Fruit fly (Drosophila melanogaster) whole organism, embryonic: ENCODE measurements around the gene msps.
A peak's percentile ranks its signal among the peaks of the same experiment; 100 is the strongest.

ENCODE experiments used
- Antp ChIP-seq: fragments of 200-800 bp; sonication (Bioruptor generic); optimal IDR thresholded peaks from 3 replicates; lab custom pipeline; 2016; ENCODE audit warnings: missing biosample characterization, missing genetic modification characterization
- BEAF-32 ChIP-seq: fragments of 200-800 bp; sonication (Bioruptor generic); optimal IDR thresholded peaks from 3 replicates; lab custom pipeline; 2017; ENCODE audit warnings: missing biosample characterization, missing genetic modification characterization, mild to moderate bottlenecking, moderate library complexity, missing genetic modification reagents
- Bgb ChIP-seq: fragments of 200-800 bp; sonication (Bioruptor generic); IDR thresholded peaks from 2 replicates; pipeline ENCODE4 v1.3.6; 2022; ENCODE audit warnings: missing biosample characterization, missing genetic modification characterization; ENCODE audit not compliant: partially characterized antibody
- CG10147 ChIP-seq: fragments of 200-800 bp; sonication (Bioruptor generic); optimal IDR thresholded peaks from 2 replicates; lab custom pipeline; 2019; ENCODE audit warnings: missing biosample characterization, mild to moderate bottlenecking, missing genetic modification characterization, moderate library complexity
- CG10274 ChIP-seq: fragments of 200-800 bp; sonication (Bioruptor generic); optimal IDR thresholded peaks from 3 replicates; lab custom pipeline; 2017; ENCODE audit warnings: missing biosample characterization, mild to moderate bottlenecking, missing genetic modification characterization
- CG10366 ChIP-seq: fragments of 200-800 bp; sonication (Bioruptor generic); IDR thresholded peaks from 2 replicates; pipeline ENCODE4 v1.3.6; 2022; ENCODE audit warnings: missing biosample characterization, missing genetic modification characterization
- CG13894 ChIP-seq: fragments of 200-800 bp; sonication (Bioruptor generic); optimal IDR thresholded peaks from 3 replicates; lab custom pipeline; 2018; ENCODE audit warnings: missing biosample characterization, mild to moderate bottlenecking, missing genetic modification characterization, moderate library complexity
- CG14441 ChIP-seq: fragments of 200-800 bp; sonication (Bioruptor generic); IDR thresholded peaks from 2 replicates; pipeline ENCODE4 v1.3.6; 2022; ENCODE audit warnings: missing biosample characterization, missing genetic modification characterization
- CG16815 ChIP-seq: fragments of 200-800 bp; sonication (Bioruptor generic); optimal IDR thresholded peaks from 3 replicates; lab custom pipeline; 2017; ENCODE audit warnings: missing biosample characterization, mild to moderate bottlenecking, missing genetic modification characterization
- CG17385 ChIP-seq: fragments of 200-800 bp; sonication (Bioruptor generic); optimal IDR thresholded peaks from 3 replicates; lab custom pipeline; 2018; ENCODE audit warnings: missing biosample characterization, mild to moderate bottlenecking, missing genetic modification characterization
- CG2129 ChIP-seq: fragments of 200-800 bp; sonication (Bioruptor generic); IDR thresholded peaks from 2 replicates; pipeline ENCODE4 v1.3.6; 2022; ENCODE audit warnings: missing biosample characterization, missing genetic modification characterization; ENCODE audit not compliant: partially characterized antibody
- CG3065 ChIP-seq: fragments of 200-800 bp; sonication (Bioruptor generic); optimal IDR thresholded peaks from 2 replicates; lab custom pipeline; 2016; ENCODE audit warnings: missing biosample characterization, missing genetic modification characterization
- CG42726 ChIP-seq: fragments of 200-800 bp; sonication (Bioruptor generic); IDR thresholded peaks from 2 replicates; pipeline ENCODE4 v1.3.6; 2022; ENCODE audit warnings: missing biosample characterization, missing genetic modification characterization; ENCODE audit not compliant: partially characterized antibody
- CG4282 ChIP-seq: fragments of 200-800 bp; sonication (Bioruptor generic); optimal IDR thresholded peaks from 2 replicates; lab custom pipeline; 2016; ENCODE audit warnings: missing biosample characterization, missing genetic modification characterization
- CG4730 ChIP-seq: fragments of 200-800 bp; sonication (Bioruptor generic); IDR thresholded peaks from 2 replicates; pipeline ENCODE4 v1.3.6; 2022; ENCODE audit warnings: missing biosample characterization, missing genetic modification characterization
- CG6254 ChIP-seq: fragments of 200-800 bp; sonication (Bioruptor generic); optimal IDR thresholded peaks from 3 replicates; lab custom pipeline; 2017; ENCODE audit warnings: mild to moderate bottlenecking, missing biosample characterization, missing genetic modification reagents, missing genetic modification characterization
- CG6689 ChIP-seq: fragments of 200-800 bp; sonication (Bioruptor generic); IDR thresholded peaks from 2 replicates; pipeline ENCODE4 v1.3.6; 2022; ENCODE audit warnings: missing biosample characterization, missing genetic modification characterization
- CG7786 ChIP-seq: fragments of 200-800 bp; sonication (Bioruptor generic); optimal IDR thresholded peaks from 2 replicates; lab custom pipeline; 2016; ENCODE audit warnings: missing biosample characterization, missing genetic modification characterization
- CG8290 ChIP-seq, 3 experiments: fragments of 200-800 bp; sonication (Bioruptor generic); optimal IDR thresholded peaks; 2 replicates each; lab custom pipeline; 2016 to 2019; ENCODE audit warnings: missing biosample characterization in 3 of 3, missing genetic modification characterization in 3 of 3, mild to moderate bottlenecking in 2 of 3, moderate library complexity in 1 of 3
- CG9876 ChIP-seq: fragments of 200-800 bp; sonication (Bioruptor generic); optimal IDR thresholded peaks from 2 replicates; lab custom pipeline; 2016; ENCODE audit warnings: missing biosample characterization, missing genetic modification characterization
- CTCF ChIP-seq: fragments of 200-800 bp; sonication (Bioruptor generic); optimal IDR thresholded peaks from 2 replicates; lab custom pipeline; 2017; ENCODE audit warnings: missing biosample characterization, mild to moderate bottlenecking, missing genetic modification characterization, moderate library complexity
- Camta ChIP-seq: fragments of 200-800 bp; sonication (Bioruptor generic); optimal IDR thresholded peaks from 2 replicates; lab custom pipeline; 2016; ENCODE audit warnings: missing biosample characterization, missing genetic modification characterization
- Dll ChIP-seq: fragments of 200-800 bp; sonication (Bioruptor generic); IDR thresholded peaks from 4 replicates; pipeline ENCODE4 v1.3.6; 2022; ENCODE audit warnings: missing biosample characterization, missing genetic modification characterization; ENCODE audit not compliant: partially characterized antibody
- Doc2 ChIP-seq: fragments of 200-800 bp; sonication (Bioruptor generic); IDR thresholded peaks from 2 replicates; pipeline ENCODE4 v1.3.6; 2022; ENCODE audit warnings: missing biosample characterization, missing genetic modification characterization
- Doc3 ChIP-seq: fragments of 200-800 bp; sonication (Bioruptor generic); IDR thresholded peaks from 3 replicates; pipeline ENCODE4 v1.3.6; 2022; ENCODE audit warnings: missing biosample characterization, missing genetic modification characterization; ENCODE audit not compliant: partially characterized antibody
- E2f2 ChIP-seq: fragments of 200-800 bp; sonication (Bioruptor generic); IDR thresholded peaks from 2 replicates; pipeline ENCODE4 v1.3.6; 2022; ENCODE audit warnings: missing biosample characterization, missing genetic modification characterization
- ERR ChIP-seq: fragments of 200-800 bp; sonication (Bioruptor generic); optimal IDR thresholded peaks from 2 replicates; lab custom pipeline; 2016; ENCODE audit warnings: missing biosample characterization, missing genetic modification characterization
- Elba2 ChIP-seq: fragments of 200-800 bp; sonication (Bioruptor generic); optimal IDR thresholded peaks from 3 replicates; lab custom pipeline; 2016; ENCODE audit warnings: missing biosample characterization, missing genetic modification characterization
- H15 ChIP-seq: fragments of 200-800 bp; sonication (Bioruptor generic); IDR thresholded peaks from 3 replicates; pipeline ENCODE4 v1.3.6; 2022; ENCODE audit warnings: missing biosample characterization, missing genetic modification characterization
- HLH54F ChIP-seq: fragments of 200-800 bp; sonication (Bioruptor generic); optimal IDR thresholded peaks from 3 replicates; lab custom pipeline; 2016; ENCODE audit warnings: missing biosample characterization, missing genetic modification characterization
- Hand ChIP-seq: fragments of 200-800 bp; sonication (Bioruptor generic); optimal IDR thresholded peaks from 2 replicates; lab custom pipeline; 2017; ENCODE audit warnings: mild to moderate bottlenecking, missing biosample characterization, missing genetic modification reagents, missing genetic modification characterization
- Hmr ChIP-seq: fragments of 200-800 bp; sonication (Bioruptor generic); optimal IDR thresholded peaks from 3 replicates; lab custom pipeline; 2017; ENCODE audit warnings: mild to moderate bottlenecking, missing biosample characterization, missing genetic modification reagents, missing genetic modification characterization
- Lhr ChIP-seq: fragments of 200-800 bp; sonication (Bioruptor generic); optimal IDR thresholded peaks from 3 replicates; lab custom pipeline; 2017; ENCODE audit warnings: mild to moderate bottlenecking, missing biosample characterization, missing genetic modification reagents, missing genetic modification characterization
- Myb ChIP-seq: fragments of 200-800 bp; sonication (Bioruptor generic); optimal IDR thresholded peaks from 2 replicates; lab custom pipeline; 2016; ENCODE audit warnings: missing biosample characterization, missing genetic modification characterization
- Nf-YA ChIP-seq: fragments of 200-800 bp; sonication (Bioruptor generic); IDR thresholded peaks from 2 replicates; pipeline ENCODE4 v1.3.6; 2022; ENCODE audit warnings: missing biosample characterization, missing genetic modification characterization
- Nf-YC ChIP-seq: fragments of 200-800 bp; optimal IDR thresholded peaks from 3 replicates; lab custom pipeline; 2019; ENCODE audit warnings: missing biosample characterization, mild to moderate bottlenecking, missing genetic modification characterization, moderate library complexity
- PHDP ChIP-seq: fragments of 200-800 bp; sonication (Bioruptor generic); optimal IDR thresholded peaks from 3 replicates; lab custom pipeline; 2018; ENCODE audit warnings: missing biosample characterization, mild to moderate bottlenecking, missing genetic modification characterization, moderate library complexity
- bcd ChIP-seq: fragments of 200-800 bp; sonication (Bioruptor generic); optimal IDR thresholded peaks from 2 replicates; lab custom pipeline; 2017; ENCODE audit warnings: missing biosample characterization, mild to moderate bottlenecking, missing genetic modification characterization
- chinmo ChIP-seq: fragments of 200-800 bp; sonication (Bioruptor generic); IDR thresholded peaks from 4 replicates; pipeline ENCODE4 v1.3.6; 2022; ENCODE audit warnings: missing biosample characterization, missing genetic modification characterization; ENCODE audit not compliant: partially characterized antibody
- dmrt11E ChIP-seq: fragments of 200-800 bp; sonication (Bioruptor generic); optimal IDR thresholded peaks from 3 replicates; lab custom pipeline; 2018; ENCODE audit warnings: missing biosample characterization, mild to moderate bottlenecking, missing genetic modification characterization, moderate library complexity
- dpn ChIP-seq, 2 experiments: fragments of 200-800 bp; sonication (Bioruptor generic); optimal IDR thresholded peaks; 3 replicates each; lab custom pipeline; 2016; ENCODE audit warnings: missing biosample characterization in 2 of 2, missing genetic modification characterization in 2 of 2
- inv ChIP-seq: fragments of 200-800 bp; sonication (Bioruptor generic); IDR thresholded peaks from 2 replicates; pipeline ENCODE4 v1.3.6; 2022; ENCODE audit warnings: missing biosample characterization, missing genetic modification characterization; ENCODE audit not compliant: partially characterized antibody
- maf-S ChIP-seq: fragments of 200-800 bp; sonication (Bioruptor generic); optimal IDR thresholded peaks from 2 replicates; lab custom pipeline; 2016; ENCODE audit warnings: missing biosample characterization, missing genetic modification characterization
- nom ChIP-seq: fragments of 200-800 bp; sonication (Bioruptor generic); optimal IDR thresholded peaks from 2 replicates; lab custom pipeline; 2017; ENCODE audit warnings: missing biosample characterization, missing genetic modification characterization, mild to moderate bottlenecking, moderate library complexity, missing genetic modification reagents
- row ChIP-seq: fragments of 200-800 bp; sonication (Bioruptor generic); IDR thresholded peaks from 3 replicates; pipeline ENCODE4 v1.3.6; 2022; ENCODE audit warnings: missing biosample characterization, missing genetic modification characterization
- trem ChIP-seq: fragments of 200-800 bp; optimal IDR thresholded peaks from 3 replicates; lab custom pipeline; 2019; ENCODE audit warnings: missing biosample characterization, mild to moderate bottlenecking, missing genetic modification characterization, moderate library complexity
- vnd ChIP-seq: fragments of 200-800 bp; sonication (Bioruptor generic); IDR thresholded peaks from 3 replicates; pipeline ENCODE4 v1.3.6; 2022; ENCODE audit warnings: missing biosample characterization, missing genetic modification characterization; ENCODE audit not compliant: partially characterized antibody
- zen ChIP-seq: fragments of 200-800 bp; sonication (Bioruptor generic); optimal IDR thresholded peaks from 3 replicates; lab custom pipeline; 2018; ENCODE audit warnings: missing biosample characterization, mild to moderate bottlenecking, missing genetic modification characterization, moderate library complexity
- zfh1 ChIP-seq: fragments of 200-800 bp; sonication (Bioruptor generic); IDR thresholded peaks from 3 replicates; pipeline ENCODE4 v1.3.6; 2022; ENCODE audit warnings: missing biosample characterization, missing genetic modification characterization

msps gene

dm6 chr3R:16049369-16049768 is 1.2 kb upstream of the msps start, which contains the start of the genes IKKbeta and CG5013 (continued):
- TF ChIP-seq vnd (peak; percentile 79), Myb (GFP tag; lab: Kevin White, UChicago) (peak; percentile 43), zen (tag; lab: Kevin White, UChicago) (no peak), Nf-YC (tag; lab: Kevin White, UChicago) (peak; percentile 50), Lhr (peak; percentile 57), CG6254 (GFP tag; lab: Kevin White, UChicago) (no peak), chinmo (GFP tag; lab: Robert Waterston, UW) (0 out of 4 replicates have a peak, but pooled peaks have one; percentile 37), HLH54F (GFP tag; lab: Kevin White, UChicago) (peak; percentile 60), CG10147 (GFP tag; lab: Kevin White, UChicago) (peak; percentile 50), CG10274 (GFP tag; lab: Kevin White, UChicago) (no peak), CG13894 (tag; lab: Kevin White, UChicago) (no peak), Nf-YA (GFP tag; lab: Robert Waterston, UW) (no peak), H15 (GFP tag; lab: Robert Waterston, UW) (peak; percentile 39; the same call in 1 of the 3 replicates), CG42726 (GFP tag; lab: Robert Waterston, UW) (0 out of 2 replicates have a peak, but pooled peaks have one; percentile 39), Hmr (GFP tag; lab: Kevin White, UChicago) (peak; percentile 26), CTCF (peak; percentile 31), Bgb (peak; percentile 76), CG4730 (GFP tag; lab: Robert Waterston, UW) (no peak), trem (tag; lab: Kevin White, UChicago) (peak; percentile 74), Antp (peak; percentile 68), Dll (GFP tag; lab: Robert Waterston, UW) (peak; percentile 89), PHDP (no peak), dmrt11E (tag; lab: Kevin White, UChicago) (peak; percentile 41), CG8290 (GFP tag; optimal IDR thresholded peaks at IDR 0.05; lab: Kevin White, UChicago) (no peak), CG8290 (tag; optimal IDR thresholded peaks at IDR 0.05; lab: Kevin White, UChicago) (peak in 1 of 2 experiments; percentile 55), Elba2 (GFP tag; lab: Kevin White, UChicago) (peak; percentile 54), nom (GFP tag; lab: Kevin White, UChicago) (no peak), CG9876 (peak; percentile 26), Camta (GFP tag; lab: Kevin White, UChicago) (peak; percentile 67), ERR (GFP tag; lab: Kevin White, UChicago) (peak; percentile 19), row (GFP tag; lab: Robert Waterston, UW) (peak; percentile 92), CG6689 (0 out of 2 replicates have a peak, but pooled peaks have one; percentile 41), CG16815 (GFP tag; lab: Kevin White, UChicago) (no peak), maf-S (GFP tag; lab: Kevin White, UChicago) (peak; percentile 15), Doc3 (GFP tag; lab: Robert Waterston, UW) (peak; percentile 81), bcd (GFP tag; lab: Kevin White, UChicago) (peak; percentile 31), CG10366 (peak; percentile 29; the same call in 1 of the 2 replicates), CG7786 (peak; percentile 67), zfh1 (GFP tag; lab: Robert Waterston, UW) (0 out of 3 replicates have a peak, but pooled peaks have one; percentile 34), E2f2 (GFP tag; lab: Robert Waterston, UW) (peak; percentile 30; the same call in 1 of the 2 replicates), inv (peak; percentile 74), dpn (GFP tag; optimal IDR thresholded peaks at IDR 0.05; lab: Kevin White, UChicago) (peak; percentile 67 to 68), CG17385 (GFP tag; lab: Kevin White, UChicago) (peak; percentile 7), CG3065 (GFP tag; lab: Kevin White, UChicago) (peak; percentile 4), CG14441 (GFP tag; lab: Robert Waterston, UW) (peak; percentile 22; the same call in 1 of the 2 replicates), CG4282 (peak; percentile 55), BEAF-32 (GFP tag; lab: Kevin White, UChicago) (peak; percentile 89), Doc2 (GFP tag; lab: Robert Waterston, UW) (no peak), Hand (no peak), CG2129 (GFP tag; lab: Robert Waterston, UW) (peak; percentile 57)
